Worm (Caenorhabditis elegans) whole organism, young adult: Measurements from ENCODE around the gene frh-1.

Experiments
- C06A6.2 ChIP-seq: fragments of 200-800 bp; sonication (Bioruptor generic); conservative IDR thresholded peaks from 2 replicates; pipeline ENCODE4 v1.3.6; 2022; ENCODE audit warnings: missing genetic modification characterization, missing compliant biosample characterization
- C17E4.6 ChIP-seq: fragments of 200-800 bp; sonication (Bioruptor generic); IDR thresholded peaks from 2 replicates; pipeline ENCODE4 v1.3.6; 2022; ENCODE audit warnings: missing genetic modification reagents, missing genetic modification characterization, missing compliant biosample characterization
- F39B2.1 ChIP-seq: fragments of 200-800 bp; sonication (Bioruptor generic); IDR thresholded peaks from 2 replicates; pipeline ENCODE4 v1.3.6; 2022; ENCODE audit warnings: missing genetic modification reagents, missing genetic modification characterization, missing compliant biosample characterization
- F52B5.7 ChIP-seq: sonication (generic microtip); optimal IDR thresholded peaks from 2 replicates; lab custom pipeline; 2016; ENCODE audit warnings: mild to moderate bottlenecking, missing genetic modification characterization, missing compliant biosample characterization
- F57C9.4 ChIP-seq: sonication (generic microtip); optimal IDR thresholded peaks from 2 replicates; lab custom pipeline; 2017; ENCODE audit warnings: mild to moderate bottlenecking, missing genetic modification characterization, missing compliant biosample characterization
- T07F8.4 ChIP-seq: sonication (generic microtip); optimal IDR thresholded peaks from 2 replicates; lab custom pipeline; 2016; ENCODE audit warnings: mild to moderate bottlenecking, missing genetic modification characterization, moderate library complexity, missing compliant biosample characterization
- Y95B8A.8 ChIP-seq: fragments of 200-800 bp; sonication (Bioruptor generic); IDR thresholded peaks from 2 replicates; pipeline ENCODE4 v1.3.6; 2022; ENCODE audit warnings: missing genetic modification reagents, missing genetic modification characterization, missing compliant biosample characterization
- ama-1 ChIP-seq, 3 experiments: fragments of 150-350 bp in 1 of 3; sonication (generic microtip) in 2 of 3; optimal IDR thresholded peaks; 2 replicates each; lab custom pipeline; 2014 to 2018; ENCODE audit warnings: missing biosample characterization in 2 of 3, missing genetic modification characterization in 2 of 3, missing genetic modification reagents in 2 of 3
- atf-7 ChIP-seq: sonication (generic microtip); optimal IDR thresholded peaks from 2 replicates; lab custom pipeline; 2017; ENCODE audit warnings: mild to moderate bottlenecking, missing genetic modification characterization, missing compliant biosample characterization
- attf-3 ChIP-seq: fragments of 200-800 bp; sonication (Bioruptor generic); conservative IDR thresholded peaks from 2 replicates; pipeline ENCODE4 v1.3.6; 2022; ENCODE audit warnings: missing genetic modification reagents, missing genetic modification characterization, missing compliant biosample characterization
- attf-5 ChIP-seq: fragments of 200-800 bp; sonication (Bioruptor generic); optimal IDR thresholded peaks from 2 replicates; lab custom pipeline; 2018; ENCODE audit warnings: mild to moderate bottlenecking, missing genetic modification characterization, missing compliant biosample characterization
- bed-1 ChIP-seq: fragments of 200-800 bp; sonication (Bioruptor generic); IDR thresholded peaks from 2 replicates; pipeline ENCODE4 v1.3.6; 2022; ENCODE audit warnings: missing genetic modification reagents, missing genetic modification characterization, missing compliant biosample characterization
- bed-2 ChIP-seq: fragments of 200-800 bp; sonication (Bioruptor generic); IDR thresholded peaks from 2 replicates; pipeline ENCODE4 v1.3.6; 2022; ENCODE audit warnings: missing genetic modification reagents, missing genetic modification characterization, missing compliant biosample characterization
- cebp-1 ChIP-seq, 2 experiments: fragments of 200-800 bp in 1 of 2; sonication (Bioruptor generic) in 1 of 2; sonication (generic microtip) in 1 of 2; IDR thresholded peaks in 1 of 2; optimal IDR thresholded peaks in 1 of 2; 2 replicates each; pipeline versions ENCODE4 v1.3.6 to Lab custom; 2017 to 2022; ENCODE audit warnings: missing compliant biosample characterization in 2 of 2, missing genetic modification characterization in 2 of 2, mild to moderate bottlenecking in 1 of 2, missing genetic modification reagents in 1 of 2, moderate library complexity in 1 of 2
- ceh-58 ChIP-seq: fragments of 200-800 bp; sonication (Bioruptor generic); IDR thresholded peaks from 2 replicates; pipeline ENCODE4 v1.3.6; 2022; ENCODE audit warnings: missing genetic modification characterization, missing compliant biosample characterization
- chd-7 ChIP-seq: sonication (generic microtip); optimal IDR thresholded peaks from 2 replicates; lab custom pipeline; 2016; ENCODE audit warnings: mild to moderate bottlenecking, missing genetic modification characterization, moderate library complexity, missing compliant biosample characterization
- dpl-1 ChIP-seq: fragments of 150-350 bp; optimal IDR thresholded peaks from 2 replicates; lab custom pipeline; 2014; ENCODE audit warnings: missing biosample characterization, missing genetic modification reagents, missing genetic modification characterization
- egl-18 ChIP-seq: fragments of 200-800 bp; sonication (Bioruptor generic); IDR thresholded peaks from 2 replicates; pipeline ENCODE4 v1.3.6; 2022; ENCODE audit warnings: missing genetic modification reagents, missing genetic modification characterization, missing compliant biosample characterization
- egl-44 ChIP-seq: fragments of 200-800 bp; sonication (Bioruptor generic); IDR thresholded peaks from 2 replicates; pipeline ENCODE4 v1.3.6; 2022; ENCODE audit warnings: missing genetic modification reagents, missing genetic modification characterization, missing compliant biosample characterization
- hmg-1.2 ChIP-seq: fragments of 200-800 bp; sonication (Bioruptor generic); IDR thresholded peaks from 2 replicates; pipeline ENCODE4 v1.3.6; 2022; ENCODE audit warnings: missing genetic modification reagents, missing genetic modification characterization, missing compliant biosample characterization
- hmg-20 ChIP-seq: fragments of 200-800 bp; sonication (Bioruptor generic); IDR thresholded peaks from 2 replicates; pipeline ENCODE4 v1.3.6; 2022; ENCODE audit warnings: missing genetic modification reagents, missing genetic modification characterization, missing compliant biosample characterization
- hrde-1 ChIP-seq: sonication (generic microtip); optimal IDR thresholded peaks from 2 replicates; lab custom pipeline; 2016; ENCODE audit warnings: missing genetic modification characterization, mild to moderate bottlenecking, missing compliant biosample characterization, moderate library complexity, missing genotype, missing genetic modification reagents, borderline replicate concordance
- hsf-1 ChIP-seq: fragments of 200-800 bp; sonication (Bioruptor generic); IDR thresholded peaks from 2 replicates; pipeline ENCODE4 v1.3.6; 2022; ENCODE audit warnings: missing genetic modification reagents, missing genetic modification characterization, missing compliant biosample characterization
- let-526 ChIP-seq: fragments of 200-800 bp; sonication (Bioruptor generic); IDR thresholded peaks from 2 replicates; pipeline ENCODE4 v1.3.6; 2022; ENCODE audit warnings: missing genetic modification reagents, missing genetic modification characterization, missing compliant biosample characterization
- madf-3 ChIP-seq: fragments of 200-800 bp; sonication (Bioruptor generic); IDR thresholded peaks from 2 replicates; pipeline ENCODE4 v1.3.6; 2022; ENCODE audit warnings: missing genetic modification reagents, missing genetic modification characterization, missing compliant biosample characterization
- mcd-1 ChIP-seq: fragments of 200-800 bp; sonication (Bioruptor generic); IDR thresholded peaks from 2 replicates; pipeline ENCODE4 v1.3.6; 2022; ENCODE audit warnings: missing genetic modification reagents, missing genetic modification characterization, missing compliant biosample characterization
- mes-4 ChIP-seq: sonication (generic microtip); optimal IDR thresholded peaks from 2 replicates; lab custom pipeline; 2016; ENCODE audit warnings: missing genotype, missing genetic modification characterization, missing compliant biosample characterization
- rcor-1 ChIP-seq: fragments of 200-800 bp; sonication (Bioruptor generic); IDR thresholded peaks from 2 replicates; pipeline ENCODE4 v1.3.6; 2022; ENCODE audit warnings: missing genetic modification reagents, missing genetic modification characterization, missing compliant biosample characterization
- rpc-1 ChIP-seq, 2 experiments: fragments of 150-350 bp in 1 of 2; sonication (generic microtip) in 1 of 2; optimal IDR thresholded peaks; 2 replicates each; lab custom pipeline; 2014 to 2018; ENCODE audit warnings: missing biosample characterization in 1 of 2, missing genetic modification characterization in 1 of 2, missing genetic modification reagents in 1 of 2, missing genotype in 1 of 2
- snpc-1.3 ChIP-seq: sonication (generic microtip); optimal IDR thresholded peaks from 2 replicates; lab custom pipeline; 2017; ENCODE audit warnings: missing genetic modification characterization, mild to moderate bottlenecking, missing compliant biosample characterization, antibody characterized with exemption, moderate library complexity, missing genotype, missing genetic modification reagents; ENCODE audit not compliant: insufficient read depth
- somi-1 ChIP-seq: fragments of 200-800 bp; sonication (Bioruptor generic); optimal IDR thresholded peaks from 2 replicates; lab custom pipeline; 2018; ENCODE audit warnings: mild to moderate bottlenecking, missing genetic modification characterization, missing compliant biosample characterization
- tbp1 ChIP-seq: fragments of 200-800 bp; sonication (Bioruptor generic); optimal IDR thresholded peaks from 2 replicates; lab custom pipeline; 2018; ENCODE audit warnings: mild to moderate bottlenecking, missing genetic modification characterization, missing compliant biosample characterization
- xnd-1 ChIP-seq: sonication (generic microtip); optimal IDR thresholded peaks from 2 replicates; lab custom pipeline; 2016; ENCODE audit warnings: missing genotype, missing genetic modification reagents, missing genetic modification characterization, missing compliant biosample characterization
- zfh-2 ChIP-seq: fragments of 200-800 bp; sonication (Bioruptor generic); conservative IDR thresholded peaks from 2 replicates; pipeline ENCODE4 v1.3.6; 2022; ENCODE audit warnings: missing genetic modification reagents, missing genetic modification characterization, missing compliant biosample characterization

The frh-1 gene

DNA sequence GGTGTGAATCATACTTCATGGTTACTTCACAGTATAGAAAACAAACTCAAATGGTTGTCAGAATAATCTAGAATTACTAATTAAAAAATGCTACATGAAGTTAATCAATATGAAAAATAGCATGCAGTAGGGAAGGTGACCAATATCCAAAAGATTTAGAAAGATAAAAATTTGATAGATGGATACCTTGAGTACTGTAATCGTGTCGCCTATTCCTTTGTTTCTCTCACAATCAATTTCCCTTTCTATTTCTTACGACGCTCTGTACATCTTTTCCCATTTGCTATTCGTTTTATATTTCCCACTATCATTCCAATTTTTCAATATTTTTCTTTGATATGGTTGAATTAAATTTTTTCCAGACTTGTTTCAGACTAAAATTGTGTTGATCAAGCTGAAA, 44.1 kb downstream of the frh-1 start, which contains the start of gene B0034.7:
Gene B0034.7 (plus strand): TSS at position 301 of the 400 bp plus-strand sequence.
- TF ChIP-seq hrde-1 (no peak), atf-7 (tag; lab: Kevin White, UChicago) (no peak), C06A6.2 (GFP tag; lab: Robert Waterston, UW) (no peak), C17E4.6 (GFP tag; lab: Robert Waterston, UW) (no peak), rpc-1 (optimal IDR thresholded peaks at IDR 0.05; lab: Kevin White, UChicago) (no peak), rpc-1 (tag; optimal IDR thresholded peaks at IDR 0.05; lab: Kevin White, UChicago) (no peak), hmg-20 (GFP tag; lab: Robert Waterston, UW) (no peak)
- TF ChIP-seq, all 124 proteins: peak for 0

- TF ChIP-seq zfh-2: peak; percentile 53; the same call in 1 of the 2 replicates
- peak; percentile 2 for TF ChIP-seq chd-7 (tag; lab: Kevin White, UChicago)
- no peak for TF ChIP-seq bed-1 (GFP tag; lab: Robert Waterston, UW)
- no peak for TF ChIP-seq F57C9.4 (tag; lab: Kevin White, UChicago)
Observed at ce11 chrII:5962343-5962742, 45.1 kb downstream of the frh-1 start.

ce11 chrII:5964962-5965361, 47.7 kb downstream of the frh-1 start:
- no peak for TF ChIP-seq snpc-1.3 (tag; lab: Kevin White, UChicago)

DNA sequence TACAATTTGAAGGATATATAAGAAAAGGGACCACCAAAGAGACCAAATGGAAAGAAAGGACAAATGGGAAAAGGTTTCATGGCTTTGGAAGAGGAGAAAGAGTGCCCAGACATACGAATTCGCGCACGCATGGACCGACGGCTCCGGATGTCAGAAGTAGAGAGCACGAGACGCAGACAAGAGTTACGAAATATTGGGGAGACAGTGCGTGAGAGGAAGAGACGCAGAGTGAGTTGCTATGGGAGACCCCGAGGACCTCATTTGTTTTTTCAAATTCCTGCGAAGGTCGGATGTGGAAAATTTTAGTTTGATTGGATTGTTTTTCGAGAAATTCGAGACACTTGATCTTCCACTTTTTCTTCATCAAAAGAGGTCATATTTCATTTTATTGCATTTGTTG, 49.4 kb downstream of the frh-1 start:
- no peak for TF ChIP-seq dpl-1 (GFP tag; lab: Kevin White, UChicago)
- peak; percentile 80 for TF ChIP-seq hmg-1.2 (GFP tag; lab: Robert Waterston, UW)
- TF ChIP-seq F52B5.7 (tag; lab: Kevin White, UChicago): no peak
- TF ChIP-seq ceh-58: no peak
- TF ChIP-seq attf-3: no peak
- TF ChIP-seq hsf-1 (GFP tag; lab: Robert Waterston, UW): no peak
- no peak for TF ChIP-seq F39B2.1 (GFP tag; lab: Robert Waterston, UW)
- no peak for TF ChIP-seq xnd-1 (tag; lab: Kevin White, UChicago)
- TF ChIP-seq cebp-1 (GFP tag; IDR thresholded peaks at IDR 0.05; lab: Robert Waterston, UW): peak; percentile 73
- no peak for TF ChIP-seq cebp-1 (tag; optimal IDR thresholded peaks at IDR 0.05; lab: Kevin White, UChicago)
- no peak for TF ChIP-seq T07F8.4

ce11 chrII:5968037-5968436, 50.8 kb downstream of the frh-1 start, which contains the start of gene B0034.1:
Gene B0034.1 (plus strand): TSS chrII:5968337.
- TF ChIP-seq attf-5 (GFP tag; lab: Kevin White, UChicago) (no peak), mcd-1 (GFP tag; lab: Robert Waterston, UW) (no peak), ama-1 (optimal IDR thresholded peaks at IDR 0.05; lab: Kevin White, UChicago) (no peak), ama-1 (GFP tag; optimal IDR thresholded peaks at IDR 0.05; lab: Kevin White, UChicago) (no peak), egl-44 (GFP tag; lab: Robert Waterston, UW) (no peak), madf-3 (GFP tag; lab: Robert Waterston, UW) (no peak), bed-1 (GFP tag; lab: Robert Waterston, UW) (no peak), somi-1 (GFP tag; lab: Kevin White, UChicago) (no peak), bed-2 (no peak), Y95B8A.8 (no peak), mes-4 (tag; lab: Kevin White, UChicago) (no peak), ceh-58 (no peak), rcor-1 (no peak), tbp1 (GFP tag; lab: Kevin White, UChicago) (no peak), let-526 (GFP tag; lab: Robert Waterston, UW) (no peak), egl-18 (no peak), attf-3 (no peak)
